Worm (Caenorhabditis elegans) whole organism, L2 larva: ENCODE measurements around the gene T23B7.3.

Experiments
- R02D3.7 ChIP-seq: fragments of 150-350 bp; optimal IDR thresholded peaks from 2 replicates; lab custom pipeline; 2014; ENCODE audit warnings: missing biosample characterization, missing genetic modification characterization
- ceh-16 ChIP-seq: fragments of 150-350 bp; optimal IDR thresholded peaks from 2 replicates; lab custom pipeline; 2014; ENCODE audit warnings: missing biosample characterization, missing genetic modification characterization
- elt-3 ChIP-seq: sonication (generic microtip); optimal IDR thresholded peaks from 2 replicates; lab custom pipeline; 2017; ENCODE audit warnings: missing biosample characterization, missing genetic modification characterization
- fos-1 ChIP-seq: fragments of 150-350 bp; optimal IDR thresholded peaks from 2 replicates; lab custom pipeline; 2014; ENCODE audit warnings: missing biosample characterization, missing genetic modification characterization
- nhr-11 ChIP-seq: fragments of 150-350 bp; optimal IDR thresholded peaks from 2 replicates; lab custom pipeline; 2014; ENCODE audit warnings: missing biosample characterization, missing genetic modification characterization
- nhr-237 ChIP-seq: fragments of 150-350 bp; optimal IDR thresholded peaks from 2 replicates; lab custom pipeline; 2014; ENCODE audit warnings: missing biosample characterization, missing genetic modification characterization
- nhr-25 ChIP-seq: fragments of 150-350 bp; sonication (generic microtip); optimal IDR thresholded peaks from 3 replicates; lab custom pipeline; 2014; ENCODE audit warnings: missing biosample characterization, missing genetic modification characterization
- ztf-11 ChIP-seq: sonication (generic microtip); optimal IDR thresholded peaks from 2 replicates; lab custom pipeline; 2017; ENCODE audit warnings: missing biosample characterization, missing genetic modification characterization

DNA sequence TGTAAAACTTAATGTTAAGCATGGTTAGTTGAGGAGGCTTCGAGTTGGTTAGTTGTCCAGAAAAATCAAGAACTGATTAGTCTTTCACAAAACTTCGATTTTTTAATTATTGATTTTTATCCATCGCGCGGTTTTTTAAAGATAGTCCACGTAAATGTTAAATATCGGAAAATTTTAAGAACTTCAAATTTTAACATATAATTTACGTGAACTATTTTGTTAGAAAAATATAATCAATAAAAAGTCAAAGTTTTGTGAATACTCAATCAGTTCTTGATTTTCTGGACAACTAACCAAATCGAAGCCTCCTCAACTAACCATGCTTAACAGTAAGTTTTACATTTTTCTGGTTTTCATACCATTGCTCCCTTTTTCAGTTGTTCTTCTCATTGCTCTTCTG is 15.2 kb upstream of the T23B7.3 start, which contains the start of the genes C33F10.11 and C33F10.1:
- TF ChIP-seq nhr-11 (tag; lab: Kevin White, UChicago) (no peak), elt-3 (no peak), ztf-11 (tag; lab: Kevin White, UChicago) (no peak), nhr-25 (tag; lab: Kevin White, UChicago) (no peak), ceh-16 (tag; lab: Kevin White, UChicago) (no peak), R02D3.7 (tag; lab: Kevin White, UChicago) (no peak), fos-1 (tag; lab: Kevin White, UChicago) (no peak), nhr-237 (no peak)
